Worm (Caenorhabditis elegans): ENCODE data around the gene moc-3.
A peak's percentile ranks its signal among the peaks of the same experiment; 100 is the strongest.

Gene moc-3

DNA sequence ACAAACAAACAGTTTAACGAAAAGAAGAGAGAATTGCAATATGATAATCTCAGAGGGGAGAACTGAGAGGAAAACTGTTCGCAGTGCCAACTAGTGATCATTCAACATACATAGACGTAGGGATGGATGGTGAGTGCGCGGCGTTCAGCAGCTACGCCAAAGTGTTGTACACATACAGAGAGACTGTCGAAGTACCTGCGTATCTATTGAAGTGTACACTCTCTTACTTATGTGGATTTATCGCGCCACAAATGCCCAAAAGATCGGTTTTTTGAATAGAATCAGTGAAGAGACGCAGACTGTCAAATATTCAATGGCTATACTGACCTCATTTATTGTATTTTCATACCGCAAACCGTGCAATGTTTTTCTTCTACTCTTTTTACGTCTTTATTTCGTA is 39.9 kb downstream of the moc-3 start:
- TF ChIP-seq sma-9 (GFP tag; optimal IDR thresholded peaks at IDR 0.05) (peak; percentile 19), sma-9 (tag; optimal IDR thresholded peaks at IDR 0.05) (no peak), nhr-21 (tag; optimal IDR thresholded peaks at IDR 0.05) (peak; percentile 19), nhr-77 (tag; optimal IDR thresholded peaks at IDR 0.05) (no peak), sma-3 (GFP tag; optimal IDR thresholded peaks at IDR 0.05) (peak; percentile 17), mdl-1 (tag; optimal IDR thresholded peaks at IDR 0.05) (no peak), egl-27 (tag; optimal IDR thresholded peaks at IDR 0.05) (peak; percentile 33), lin-39 (tag; optimal IDR thresholded peaks at IDR 0.05) (no peak), nhr-25 (tag; optimal IDR thresholded peaks at IDR 0.05) (no peak), sem-4 (tag; optimal IDR thresholded peaks at IDR 0.05) (peak; percentile 11), R02D3.7 (tag; optimal IDR thresholded peaks at IDR 0.05) (no peak), ceh-16 (tag; optimal IDR thresholded peaks at IDR 0.05) (no peak), nhr-129 (tag; optimal IDR thresholded peaks at IDR 0.05) (no peak), elt-3 (tag; optimal IDR thresholded peaks at IDR 0.05) (no peak), F13H6.1 (tag; optimal IDR thresholded peaks at IDR 0.05) (peak; percentile 51), unc-62 (GFP tag; optimal IDR thresholded peaks at IDR 0.05) (no peak), fos-1 (tag; optimal IDR thresholded peaks at IDR 0.05) (peak; percentile 31), blmp-1 (tag; optimal IDR thresholded peaks at IDR 0.05; ENCODE audit: insufficient read depth) (peak; percentile 20), ztf-11 (tag; optimal IDR thresholded peaks at IDR 0.05) (no peak)

DNA sequence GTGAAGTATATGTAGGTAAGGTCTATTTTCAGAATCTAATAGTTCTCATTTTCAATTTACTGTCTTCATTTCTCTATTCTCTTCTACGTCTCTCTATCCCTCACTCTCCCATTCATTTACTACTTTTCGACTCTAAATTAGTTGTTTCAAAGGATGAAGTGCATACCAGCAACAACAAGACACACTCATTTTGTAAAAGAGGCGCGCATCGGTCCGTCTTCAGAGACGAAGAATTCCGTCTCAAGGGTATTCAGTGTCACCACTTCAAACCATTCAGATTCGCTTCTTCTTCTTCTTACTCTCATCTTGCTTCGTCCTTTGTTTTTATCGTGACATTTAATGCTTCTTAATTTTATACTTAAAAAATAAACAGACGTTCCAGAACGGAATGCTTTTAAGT is 41.0 kb downstream of the moc-3 start:
- no peak for TF ChIP-seq sma-3 (GFP tag; optimal IDR thresholded peaks at IDR 0.05)
- peak; percentile 43 for TF ChIP-seq nhr-25 (tag; optimal IDR thresholded peaks at IDR 0.05)
- TF ChIP-seq nhr-21 (tag; optimal IDR thresholded peaks at IDR 0.05), result no peak

DNA sequence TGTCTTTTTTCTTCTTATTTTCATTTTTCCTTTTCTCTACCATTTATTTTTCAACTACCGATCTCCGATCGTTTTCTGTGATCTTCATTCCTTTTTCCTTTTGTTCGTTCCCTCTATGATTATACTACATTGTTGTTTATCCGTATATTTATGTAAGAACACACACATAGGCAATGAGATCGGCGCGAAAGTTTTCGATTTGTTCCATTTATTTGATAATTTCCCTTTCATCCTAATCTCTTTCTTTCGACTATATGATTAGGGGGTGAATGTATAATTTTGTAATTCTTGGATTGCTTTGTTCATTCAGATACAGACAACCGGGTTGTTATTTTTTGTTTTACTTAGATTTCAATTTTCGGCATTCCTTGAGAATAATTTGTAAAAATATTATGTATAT is 43.2 kb downstream of the moc-3 start:
- TF ChIP-seq lsy-2 (tag; optimal IDR thresholded peaks at IDR 0.05) (no peak), mbf-1 (tag; optimal IDR thresholded peaks at IDR 0.05) (no peak), mab-5 (tag; optimal IDR thresholded peaks at IDR 0.05) (no peak), lin-39 (tag; optimal IDR thresholded peaks at IDR 0.05) (no peak), ZK546.5 (tag; optimal IDR thresholded peaks at IDR 0.05) (no peak), ceh-82 (tag; optimal IDR thresholded peaks at IDR 0.05) (no peak), gmeb-1 (tag; optimal IDR thresholded peaks at IDR 0.05) (no peak), unc-62 (GFP tag; optimal IDR thresholded peaks at IDR 0.05) (no peak), alr-1 (tag; optimal IDR thresholded peaks at IDR 0.05) (no peak), sem-4 (tag; optimal IDR thresholded peaks at IDR 0.05) (no peak), mdl-1 (tag; optimal IDR thresholded peaks at IDR 0.05) (no peak), sma-3 (GFP tag; optimal IDR thresholded peaks at IDR 0.05) (no peak), zag-1 (tag; optimal IDR thresholded peaks at IDR 0.05) (no peak), elt-3 (tag; optimal IDR thresholded peaks at IDR 0.05) (no peak), lin-13 (GFP tag; optimal IDR thresholded peaks at IDR 0.05) (no peak), ceh-16 (tag; optimal IDR thresholded peaks at IDR 0.05) (no peak)

DNA sequence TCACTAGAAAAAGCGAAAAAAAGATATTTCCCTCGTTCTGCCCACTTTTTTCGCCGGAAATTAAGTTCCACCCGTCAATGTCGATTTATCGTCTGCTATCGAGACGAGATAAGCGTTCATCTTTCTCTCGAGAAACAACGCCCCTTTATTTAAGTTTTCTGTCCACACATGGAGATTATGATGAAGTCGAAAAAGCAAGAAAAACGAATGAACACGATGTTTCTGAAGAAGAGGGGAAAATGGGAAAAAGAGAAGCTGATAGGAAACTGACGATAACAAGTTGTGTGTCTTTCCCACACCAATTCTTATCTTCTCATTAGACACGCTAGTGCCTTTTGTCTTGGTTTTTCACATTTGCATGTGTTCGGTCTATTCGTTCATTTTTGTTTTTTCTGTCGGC is 44.4 kb downstream of the moc-3 start:
- TF ChIP-seq blmp-1 (tag; optimal IDR thresholded peaks at IDR 0.05; ENCODE audit: insufficient read depth) (peak; percentile 23), zag-1 (tag; optimal IDR thresholded peaks at IDR 0.05) (no peak), nhr-11 (tag; optimal IDR thresholded peaks at IDR 0.05) (no peak), fos-1 (tag; optimal IDR thresholded peaks at IDR 0.05) (peak; percentile 76), nhr-25 (tag; optimal IDR thresholded peaks at IDR 0.05) (peak; percentile 6)

DNA sequence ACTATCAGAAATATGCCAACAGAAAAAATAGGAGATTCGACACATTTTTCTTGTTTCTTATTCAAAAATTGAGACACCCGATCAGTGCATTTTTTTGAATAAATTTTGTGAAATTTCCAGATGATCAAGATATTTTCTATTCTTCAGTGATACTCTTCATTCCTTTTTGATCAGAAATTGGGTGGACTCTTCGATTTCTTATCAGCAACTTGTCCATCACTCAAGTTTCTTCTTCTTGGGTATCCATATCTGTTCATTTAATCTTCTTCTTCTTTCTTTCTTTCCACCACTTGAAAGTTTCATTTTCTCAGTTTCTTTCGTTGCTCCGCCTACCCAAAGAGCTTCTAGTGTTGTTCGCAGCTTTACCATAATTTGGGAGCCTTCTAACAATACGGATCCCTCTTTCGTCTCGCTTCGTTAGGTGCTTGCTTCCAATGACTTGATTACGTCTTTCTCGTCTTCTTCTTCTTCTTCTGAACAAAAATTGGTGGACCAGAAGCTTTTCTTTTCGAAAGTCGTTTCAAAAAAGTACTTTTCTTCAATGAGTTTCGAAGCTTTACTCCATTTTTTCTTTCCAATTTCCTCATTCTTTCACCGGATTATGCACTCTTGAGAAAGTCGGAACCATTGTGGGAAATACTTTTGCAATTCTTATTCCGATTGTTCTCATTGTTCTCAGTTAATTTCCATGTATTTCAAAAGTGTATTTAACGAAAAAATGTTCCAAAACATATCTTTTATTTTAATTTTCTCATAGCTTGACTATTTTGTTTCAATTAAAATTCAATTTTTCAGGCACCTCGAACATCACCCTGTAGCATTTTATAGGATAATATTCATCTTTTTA is 45.5 kb downstream of the moc-3 start, which contains the start of gene pct-1:
TSS of gene pct-1 (plus strand) at position 797 of the 847 bp plus-strand sequence.
- no peak for TF ChIP-seq nhr-77 (tag; optimal IDR thresholded peaks at IDR 0.05)
- TF ChIP-seq sem-4 (tag; optimal IDR thresholded peaks at IDR 0.05), result no peak
- TF ChIP-seq nhr-23 (tag; optimal IDR thresholded peaks at IDR 0.05), result no peak
- no peak for TF ChIP-seq aly-2 (tag; optimal IDR thresholded peaks at IDR 0.05)
- TF ChIP-seq egl-27 (tag; optimal IDR thresholded peaks at IDR 0.05), result no peak
- TF ChIP-seq alr-1 (tag; optimal IDR thresholded peaks at IDR 0.05), result no peak
- TF ChIP-seq skn-1 (tag; optimal IDR thresholded peaks at IDR 0.05), result no peak
- TF ChIP-seq peb-1 (tag; optimal IDR thresholded peaks at IDR 0.05), result no peak
- TF ChIP-seq ztf-1 (GFP tag; conservative IDR thresholded peaks at IDR 0.05), result no peak
- no peak for TF ChIP-seq mab-5 (tag; optimal IDR thresholded peaks at IDR 0.05)
- no peak for TF ChIP-seq zag-1 (tag; optimal IDR thresholded peaks at IDR 0.05)
- no peak for TF ChIP-seq sma-9 (GFP tag; optimal IDR thresholded peaks at IDR 0.05)
- no peak for TF ChIP-seq sma-9 (tag; optimal IDR thresholded peaks at IDR 0.05)
- TF ChIP-seq dmd-4 (tag; optimal IDR thresholded peaks at IDR 0.05), result no peak
- TF ChIP-seq fos-1 (tag; optimal IDR thresholded peaks at IDR 0.05), result no peak
- no peak for TF ChIP-seq nhr-6 (tag; optimal IDR thresholded peaks at IDR 0.05)
- no peak for TF ChIP-seq nhr-12 (tag; optimal IDR thresholded peaks at IDR 0.05)
